Worm (Caenorhabditis elegans): Measurements from ENCODE around the gene nhr-18.

- TF ChIP-seq med-1 (GFP tag; optimal IDR thresholded peaks at IDR 0.05; ENCODE audit: insufficient read depth): no peak
- TF ChIP-seq cog-1 (tag; optimal IDR thresholded peaks at IDR 0.05): no peak
- TF ChIP-seq klf-2 (GFP tag; conservative IDR thresholded peaks at IDR 0.05): no peak
- TF ChIP-seq T22C8.4 (GFP tag; IDR thresholded peaks at IDR 0.05): no peak
- TF ChIP-seq ztf-29 (GFP tag; IDR thresholded peaks at IDR 0.05): no peak
- TF ChIP-seq tab-1 (GFP tag; IDR thresholded peaks at IDR 0.05): no peak
- no peak for TF ChIP-seq ref-1 (GFP tag; conservative IDR thresholded peaks at IDR 0.05)
- peak; percentile 98 for TF ChIP-seq ztf-23 (GFP tag; IDR thresholded peaks at IDR 0.05)
- TF ChIP-seq flt-1 (GFP tag; IDR thresholded peaks at IDR 0.05): no peak
Measured at ce11 chrV:2185486-2185885, 41.5 kb upstream of the nhr-18 start.

All from whole organism, midembryonic.